Worm (Caenorhabditis elegans): Measurements from ENCODE around the gene C37E2.3.

C37E2.3 gene

DNA sequence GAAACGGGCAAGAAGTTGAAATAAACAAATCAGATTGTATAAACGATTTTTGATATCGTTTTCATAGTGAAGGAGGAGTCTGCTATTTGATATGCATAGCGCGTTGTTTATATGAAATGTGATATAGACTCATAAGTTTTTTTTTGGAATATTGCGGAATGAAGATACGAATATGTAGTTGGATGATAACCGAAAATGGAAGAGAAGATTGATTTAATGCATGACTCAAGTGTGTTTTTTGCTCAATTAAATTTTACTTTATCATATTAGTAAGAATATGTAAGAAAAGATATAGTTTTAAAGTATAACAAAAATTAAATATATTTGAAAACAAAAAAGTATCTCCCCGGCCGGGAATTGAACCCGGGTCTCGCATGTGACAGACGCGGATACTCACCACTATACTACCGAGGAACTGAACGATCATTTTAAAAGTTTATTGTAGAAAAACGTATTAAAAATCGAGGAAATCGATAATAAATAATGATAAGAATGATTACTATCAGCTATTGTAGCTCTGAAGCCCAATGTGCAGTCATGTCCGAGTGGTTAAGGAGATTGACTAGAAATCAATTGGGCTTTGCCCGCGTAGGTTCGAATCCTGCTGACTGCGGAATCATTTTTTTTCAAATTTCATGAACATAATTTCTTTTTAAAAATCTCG, 18.4 kb upstream of the C37E2.3 start, which contains the start of gene lgc-25 (continued):
- TF ChIP-seq lin-35 (GFP tag; optimal IDR thresholded peaks at IDR 0.05) (no peak), fkh-3 (tag; optimal IDR thresholded peaks at IDR 0.05) (no peak), ceh-40 (GFP tag; IDR thresholded peaks at IDR 0.05) (0 out of 2 replicates have a peak, but pooled peaks have one; percentile 5), nhr-179 (tag; optimal IDR thresholded peaks at IDR 0.05) (peak; percentile 50), F37B4.10 (GFP tag; IDR thresholded peaks at IDR 0.05) (no peak), let-607 (tag; optimal IDR thresholded peaks at IDR 0.05) (peak in 1 of 2 experiments; percentile 65), K11D2.4 (GFP tag; IDR thresholded peaks at IDR 0.05) (no peak), chd-7 (tag; optimal IDR thresholded peaks at IDR 0.05) (no peak), ztf-6 (GFP tag; IDR thresholded peaks at IDR 0.05) (no peak), madf-8 (GFP tag; conservative IDR thresholded peaks at IDR 0.05) (no peak), somi-1 (GFP tag; optimal IDR thresholded peaks at IDR 0.05) (no peak), snpc-4 (GFP tag; optimal IDR thresholded peaks at IDR 0.05) (peak; percentile 73), snpc-4 (tag; optimal IDR thresholded peaks at IDR 0.05) (peak in 3 of 4 experiments; percentile 73 to 77 (median 74)), ama-1 (optimal IDR thresholded peaks at IDR 0.05) (no peak), ama-1 (GFP tag; optimal IDR thresholded peaks at IDR 0.05) (peak in 1 of 2 experiments; percentile 53), dpff-1 (tag; optimal IDR thresholded peaks at IDR 0.05) (no peak), dox-1 (GFP tag; IDR thresholded peaks at IDR 0.05) (peak; percentile 66; the same call in 1 of the 2 replicates), sptf-2 (GFP tag; optimal IDR thresholded peaks at IDR 0.05) (no peak), Y79H2A.3 (GFP tag; conservative IDR thresholded peaks at IDR 0.05) (no peak), tbp1 (GFP tag; optimal IDR thresholded peaks at IDR 0.05) (peak; percentile 91), cebp-2 (GFP tag; IDR thresholded peaks at IDR 0.05) (no peak), egl-18 (GFP tag; IDR thresholded peaks at IDR 0.05) (no peak), lsy-27 (tag; optimal IDR thresholded peaks at IDR 0.05; ENCODE audit: borderline replicate concordance, insufficient read depth) (no peak), attf-5 (GFP tag; optimal IDR thresholded peaks at IDR 0.05) (no peak), lin-54 (GFP tag; optimal IDR thresholded peaks at IDR 0.05) (peak; percentile 5), F39B2.1 (GFP tag; IDR thresholded peaks at IDR 0.05) (no peak), gei-17 (GFP tag; optimal IDR thresholded peaks at IDR 0.05) (peak; percentile 10), akir-1 (GFP tag; optimal IDR thresholded peaks at IDR 0.05) (no peak), attf-3 (GFP tag; conservative IDR thresholded peaks at IDR 0.05) (no peak), pha-4 (tag; optimal IDR thresholded peaks at IDR 0.05) (no peak), F52B5.7 (tag; optimal IDR thresholded peaks at IDR 0.05) (no peak), athp-1 (tag; optimal IDR thresholded peaks at IDR 0.05) (peak; percentile 44), nfyb-1 (GFP tag; IDR thresholded peaks at IDR 0.05) (peak; percentile 65), F57C9.4 (tag; optimal IDR thresholded peaks at IDR 0.05) (no peak), T26A5.8 (tag; optimal IDR thresholded peaks at IDR 0.05) (no peak)

DNA sequence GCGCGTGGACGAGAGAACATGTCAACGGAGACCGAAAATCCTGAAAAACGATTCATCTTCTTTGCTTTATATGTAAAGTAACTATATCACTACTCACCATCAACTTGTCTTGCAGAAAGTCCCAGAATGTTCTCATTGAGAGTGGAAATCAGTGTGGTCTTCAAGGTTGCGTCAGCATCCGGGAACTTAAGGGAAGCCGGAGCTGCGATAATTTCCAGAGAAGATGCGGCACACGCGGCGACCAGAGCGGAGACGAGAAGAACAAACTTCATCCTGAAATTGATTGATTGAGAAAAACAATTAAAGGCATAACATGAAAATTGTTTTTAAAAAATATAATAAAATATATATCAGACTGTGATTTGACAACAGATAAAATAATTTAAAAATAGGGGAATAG, 16.0 kb upstream of the C37E2.3 start, which contains the start of gene vha-20:
vha-20 (minus strand) TSS at position 273 of the 400 bp plus-strand sequence.
- TF ChIP-seq ceh-100 (GFP tag; IDR thresholded peaks at IDR 0.05) (no peak), lsy-27 (tag; optimal IDR thresholded peaks at IDR 0.05; ENCODE audit: borderline replicate concordance, insufficient read depth) (no peak), ama-1 (optimal IDR thresholded peaks at IDR 0.05) (no peak), ama-1 (GFP tag; optimal IDR thresholded peaks at IDR 0.05) (no peak), ceh-40 (GFP tag; IDR thresholded peaks at IDR 0.05) (no peak), F33H1.4 (GFP tag; IDR thresholded peaks at IDR 0.05) (no peak), nhr-179 (tag; optimal IDR thresholded peaks at IDR 0.05) (no peak), tlf-1 (GFP tag; optimal IDR thresholded peaks at IDR 0.05) (no peak), lin-40 (tag; optimal IDR thresholded peaks at IDR 0.05) (no peak), snpc-1.3 (tag; optimal IDR thresholded peaks at IDR 0.05; ENCODE audit: insufficient read depth) (no peak), ets-4 (GFP tag; optimal IDR thresholded peaks at IDR 0.05) (no peak), rpc-1 (optimal IDR thresholded peaks at IDR 0.05) (no peak), rpc-1 (tag; optimal IDR thresholded peaks at IDR 0.05) (no peak), ZK185.1 (tag; optimal IDR thresholded peaks at IDR 0.05; ENCODE audit: poor library complexity, severe bottlenecking) (no peak), Y53G8AR.9 (GFP tag; conservative IDR thresholded peaks at IDR 0.05) (peak; percentile 52; the same call in 1 of the 2 replicates), lin-35 (GFP tag; optimal IDR thresholded peaks at IDR 0.05) (no peak), repo-1 (tag; optimal IDR thresholded peaks at IDR 0.05) (peak; percentile 11), hlh-26 (GFP tag; conservative IDR thresholded peaks at IDR 0.05) (no peak), ztf-18 (tag; optimal IDR thresholded peaks at IDR 0.05) (no peak), tbp1 (GFP tag; optimal IDR thresholded peaks at IDR 0.05) (no peak), sptf-2 (GFP tag; optimal IDR thresholded peaks at IDR 0.05) (no peak)

All from whole organism, young adult.